Worm (Caenorhabditis elegans) whole organism, late embryonic: ENCODE results near the gene Y68A4B.3.

Experiments
- C38D4.7 ChIP-seq: fragments of 200-800 bp; sonication (Bioruptor generic); optimal IDR thresholded peaks from 2 replicates; lab custom pipeline; 2018; ENCODE audit warnings: mild to moderate bottlenecking, missing genetic modification characterization, moderate library complexity, missing compliant biosample characterization
- F13H6.1 ChIP-seq: sonication (generic microtip); optimal IDR thresholded peaks from 2 replicates; lab custom pipeline; 2016; ENCODE audit warnings: missing genetic modification characterization, missing compliant biosample characterization
- ama-1 ChIP-seq: fragments of 150-350 bp; optimal IDR thresholded peaks from 2 replicates; lab custom pipeline; 2014
- ceh-24 ChIP-seq: sonication (generic microtip); optimal IDR thresholded peaks from 2 replicates; lab custom pipeline; 2016; ENCODE audit warnings: mild to moderate bottlenecking, missing genetic modification characterization, missing compliant biosample characterization
- dve-1 ChIP-seq: sonication (generic microtip); optimal IDR thresholded peaks from 2 replicates; lab custom pipeline; 2017; ENCODE audit warnings: antibody characterized with exemption, mild to moderate bottlenecking, missing genetic modification characterization, missing compliant biosample characterization
- mec-3 ChIP-seq: sonication (generic microtip); optimal IDR thresholded peaks from 2 replicates; lab custom pipeline; 2016; ENCODE audit warnings: borderline replicate concordance, missing genetic modification characterization, missing compliant biosample characterization
- nfya-1 ChIP-seq: sonication (generic microtip); optimal IDR thresholded peaks from 2 replicates; lab custom pipeline; 2017; ENCODE audit warnings: missing genetic modification characterization, mild to moderate bottlenecking, missing compliant biosample characterization, antibody characterized with exemption, moderate library complexity
- nhr-11 ChIP-seq: fragments of 150-350 bp; optimal IDR thresholded peaks from 2 replicates; lab custom pipeline; 2014; ENCODE audit warnings: missing biosample characterization, missing genetic modification characterization
- sdc-2 ChIP-seq: sonication (generic microtip); optimal IDR thresholded peaks from 2 replicates; lab custom pipeline; 2016; ENCODE audit warnings: missing genotype, missing genetic modification characterization, missing compliant biosample characterization
- tbx-7 ChIP-seq: sonication (generic microtip); optimal IDR thresholded peaks from 2 replicates; lab custom pipeline; 2016; ENCODE audit warnings: missing genotype, missing genetic modification characterization, missing compliant biosample characterization

DNA sequence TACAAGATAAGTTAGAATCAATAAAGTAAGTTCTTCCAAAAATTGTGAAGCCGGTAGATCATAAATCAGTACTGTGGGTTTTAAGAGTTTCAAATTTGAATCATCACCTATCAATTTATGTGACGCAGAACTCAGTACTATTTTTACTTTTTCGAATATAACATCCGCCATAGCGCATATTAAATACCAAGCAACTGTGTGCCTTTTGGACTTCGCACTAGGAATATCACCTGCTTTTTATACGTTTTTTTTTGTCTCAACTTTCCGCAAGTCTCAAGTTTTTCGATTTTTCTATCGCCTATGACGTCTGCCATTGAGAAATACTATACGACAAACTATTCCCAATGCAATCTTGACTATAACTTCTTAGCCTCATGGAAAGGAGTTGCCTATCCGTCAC, 29.7 kb downstream of the Y68A4B.3 start, which contains the start of gene srh-113:
- TF ChIP-seq nhr-11 (tag; lab: Kevin White, UChicago) (no peak), sdc-2 (no peak), ama-1 (no peak), F13H6.1 (tag; lab: Kevin White, UChicago) (no peak), nfya-1 (tag; lab: Kevin White, UChicago) (no peak), dve-1 (tag; lab: Kevin White, UChicago) (no peak), mec-3 (no peak), C38D4.7 (no peak), ceh-24 (tag; lab: Kevin White, UChicago) (no peak), tbx-7 (tag; lab: Kevin White, UChicago) (no peak)
